Fruit fly (Drosophila melanogaster) whole organism, pupa: Measurements from ENCODE around the gene CG14903.

Experiments
- CG10348 ChIP-seq: fragments of 200-800 bp; sonication (Bioruptor generic); IDR thresholded peaks from 2 replicates; pipeline ENCODE4 v1.3.6; 2022; ENCODE audit warnings: missing biosample characterization, missing genetic modification characterization
- CG12605 ChIP-seq: fragments of 200-800 bp; sonication (Bioruptor generic); IDR thresholded peaks from 2 replicates; pipeline ENCODE4 v1.3.6; 2022; ENCODE audit warnings: missing biosample characterization, missing genetic modification characterization
- CG13204 ChIP-seq: fragments of 200-800 bp; sonication (Bioruptor generic); optimal IDR thresholded peaks from 2 replicates; lab custom pipeline; 2018; ENCODE audit warnings: missing biosample characterization, mild to moderate bottlenecking, missing genetic modification characterization, moderate library complexity
- CG14655 ChIP-seq: fragments of 200-800 bp; sonication (Bioruptor generic); optimal IDR thresholded peaks from 3 replicates; lab custom pipeline; 2017; ENCODE audit warnings: mild to moderate bottlenecking, missing biosample characterization, missing genetic modification reagents, missing genetic modification characterization
- CG15710 ChIP-seq: fragments of 200-800 bp; sonication (Bioruptor generic); optimal IDR thresholded peaks from 2 replicates; lab custom pipeline; 2018; ENCODE audit warnings: missing biosample characterization, mild to moderate bottlenecking, missing genetic modification characterization, moderate library complexity
- CG17806 ChIP-seq: fragments of 200-800 bp; sonication (Bioruptor generic); optimal IDR thresholded peaks from 2 replicates; lab custom pipeline; 2018; ENCODE audit warnings: missing biosample characterization, mild to moderate bottlenecking, missing genetic modification characterization, moderate library complexity
- CG32121 ChIP-seq: fragments of 200-800 bp; sonication (Bioruptor generic); IDR thresholded peaks from 2 replicates; pipeline ENCODE4 v1.3.6; 2022; ENCODE audit warnings: missing biosample characterization, missing genetic modification characterization
- CG34367 ChIP-seq: fragments of 200-800 bp; sonication (Bioruptor generic); optimal IDR thresholded peaks from 2 replicates; lab custom pipeline; 2018; ENCODE audit warnings: missing biosample characterization, mild to moderate bottlenecking, missing genetic modification characterization
- CG4496 ChIP-seq: fragments of 200-800 bp; sonication (Bioruptor generic); IDR thresholded peaks from 3 replicates; pipeline ENCODE4 v1.3.6; 2022; ENCODE audit warnings: missing biosample characterization, missing genetic modification characterization
- CG8159 ChIP-seq: fragments of 200-800 bp; sonication (Bioruptor generic); optimal IDR thresholded peaks from 3 replicates; lab custom pipeline; 2018; ENCODE audit warnings: missing biosample characterization, mild to moderate bottlenecking, missing genetic modification characterization, moderate library complexity
- CG8301 ChIP-seq: fragments of 200-800 bp; sonication (Bioruptor generic); optimal IDR thresholded peaks from 2 replicates; lab custom pipeline; 2018; ENCODE audit warnings: missing biosample characterization, mild to moderate bottlenecking, missing genetic modification characterization
- CG9948 ChIP-seq: fragments of 200-800 bp; sonication (Bioruptor generic); optimal IDR thresholded peaks from 2 replicates; lab custom pipeline; 2018; ENCODE audit warnings: missing biosample characterization, mild to moderate bottlenecking, missing genetic modification characterization, moderate library complexity
- D1 ChIP-seq: fragments of 200-800 bp; sonication (Bioruptor generic); optimal IDR thresholded peaks from 2 replicates; lab custom pipeline; 2018; ENCODE audit warnings: missing biosample characterization, mild to moderate bottlenecking, missing genetic modification characterization, moderate library complexity
- EcR ChIP-seq: fragments of 200-800 bp; sonication (Bioruptor generic); optimal IDR thresholded peaks from 3 replicates; lab custom pipeline; 2019; ENCODE audit warnings: missing biosample characterization, missing genetic modification characterization, mild to moderate bottlenecking, moderate library complexity, missing genetic modification reagents
- Ets98B ChIP-seq: fragments of 200-800 bp; sonication (Bioruptor generic); IDR thresholded peaks from 2 replicates; pipeline ENCODE4 v1.3.6; 2022; ENCODE audit warnings: missing biosample characterization, missing genetic modification characterization
- Pif1A ChIP-seq: fragments of 200-800 bp; sonication (Bioruptor generic); optimal IDR thresholded peaks from 3 replicates; lab custom pipeline; 2016; ENCODE audit warnings: missing biosample characterization, missing genetic modification characterization
- Pif1B ChIP-seq: fragments of 200-800 bp; sonication (Bioruptor generic); optimal IDR thresholded peaks from 3 replicates; lab custom pipeline; 2016; ENCODE audit warnings: missing biosample characterization, missing genetic modification characterization
- Snoo ChIP-seq: fragments of 200-800 bp; sonication (Bioruptor generic); optimal IDR thresholded peaks from 3 replicates; lab custom pipeline; 2017; ENCODE audit warnings: missing biosample characterization, mild to moderate bottlenecking, missing genetic modification characterization, inconsistent platforms
- fd96Ca ChIP-seq: fragments of 200-800 bp; sonication (Bioruptor generic); IDR thresholded peaks from 3 replicates; pipeline ENCODE4 v1.3.6; 2022; ENCODE audit warnings: missing biosample characterization, missing genetic modification characterization
- gl ChIP-seq: fragments of 200-800 bp; sonication (Bioruptor generic); optimal IDR thresholded peaks from 2 replicates; lab custom pipeline; 2018; ENCODE audit warnings: missing biosample characterization, mild to moderate bottlenecking, missing genetic modification characterization
- rn ChIP-seq: fragments of 200-800 bp; sonication (Bioruptor generic); IDR thresholded peaks from 2 replicates; pipeline ENCODE4 v1.3.6; 2022; ENCODE audit warnings: missing biosample characterization, missing genetic modification characterization

Gene CG14903

dm6 chr3R:16537307-16537706 lies 36.2 kb downstream of the CG14903 start:
- TF ChIP-seq CG4496 (GFP tag; lab: Robert Waterston, UW) (no peak), CG14655 (GFP tag; lab: Kevin White, UChicago) (no peak), CG34367 (tag; lab: Kevin White, UChicago) (no peak), Pif1A (GFP tag; lab: Kevin White, UChicago) (no peak), CG12605 (no peak), CG9948 (tag; lab: Kevin White, UChicago) (no peak), CG15710 (tag; lab: Kevin White, UChicago) (no peak), D1 (tag; lab: Kevin White, UChicago) (no peak), CG17806 (tag; lab: Kevin White, UChicago) (no peak), CG8301 (no peak), gl (tag; lab: Kevin White, UChicago) (no peak), fd96Ca (GFP tag; lab: Robert Waterston, UW) (no peak), rn (GFP tag; lab: Robert Waterston, UW) (no peak), Pif1B (GFP tag; lab: Kevin White, UChicago) (no peak), Snoo (tag; lab: Kevin White, UChicago) (no peak), Ets98B (GFP tag; lab: Robert Waterston, UW) (no peak), CG32121 (GFP tag; lab: Robert Waterston, UW) (no peak), EcR (no peak)

dm6 chr3R:16533749-16534304 lies 39.7 kb downstream of the CG14903 start:
- TF ChIP-seq EcR: peak; percentile 48
- no peak for TF ChIP-seq CG4496 (GFP tag; lab: Robert Waterston, UW)
- peak; percentile 14 for TF ChIP-seq CG13204

- TF ChIP-seq CG34367 (tag; lab: Kevin White, UChicago): no peak
- no peak for TF ChIP-seq CG9948 (tag; lab: Kevin White, UChicago)
- TF ChIP-seq Snoo (tag; lab: Kevin White, UChicago): no peak
- no peak for TF ChIP-seq D1 (tag; lab: Kevin White, UChicago)
- no peak for TF ChIP-seq rn (GFP tag; lab: Robert Waterston, UW)
- no peak for TF ChIP-seq CG10348 (GFP tag; lab: Robert Waterston, UW)
- no peak for TF ChIP-seq CG8159 (tag; lab: Kevin White, UChicago)
- TF ChIP-seq gl (tag; lab: Kevin White, UChicago): no peak
- TF ChIP-seq CG14655 (GFP tag; lab: Kevin White, UChicago): no peak
- no peak for TF ChIP-seq CG15710 (tag; lab: Kevin White, UChicago)
- TF ChIP-seq CG17806 (tag; lab: Kevin White, UChicago): no peak
Observed at dm6 chr3R:16530424-16530823, 43.1 kb downstream of the CG14903 start.

- TF ChIP-seq fd96Ca (GFP tag; lab: Robert Waterston, UW) (no peak), Ets98B (GFP tag; lab: Robert Waterston, UW) (no peak), rn (GFP tag; lab: Robert Waterston, UW) (no peak), EcR (no peak), Pif1A (GFP tag; lab: Kevin White, UChicago) (no peak), CG34367 (tag; lab: Kevin White, UChicago) (no peak), CG9948 (tag; lab: Kevin White, UChicago) (no peak), CG8159 (tag; lab: Kevin White, UChicago) (no peak), gl (tag; lab: Kevin White, UChicago) (no peak), CG10348 (GFP tag; lab: Robert Waterston, UW) (no peak), CG13204 (no peak), Pif1B (GFP tag; lab: Kevin White, UChicago) (no peak), CG15710 (tag; lab: Kevin White, UChicago) (no peak), CG8301 (no peak), CG4496 (GFP tag; lab: Robert Waterston, UW) (no peak), Snoo (tag; lab: Kevin White, UChicago) (no peak)
Observed at dm6 chr3R:16528429-16528828, 45.1 kb downstream of the CG14903 start.

- TF ChIP-seq CG10348 (GFP tag; lab: Robert Waterston, UW): no peak
- TF ChIP-seq EcR: peak; percentile 19
- TF ChIP-seq fd96Ca (GFP tag; lab: Robert Waterston, UW): 0 out of 3 replicates have a peak, but pooled peaks have one; percentile 25
- TF ChIP-seq CG13204: peak; percentile 69
- peak; percentile 36 for TF ChIP-seq Pif1B (GFP tag; lab: Kevin White, UChicago)
- TF ChIP-seq CG4496 (GFP tag; lab: Robert Waterston, UW): no peak
- TF ChIP-seq CG17806 (tag; lab: Kevin White, UChicago): peak; percentile 95
- TF ChIP-seq gl (tag; lab: Kevin White, UChicago): peak; percentile 83
- TF ChIP-seq D1 (tag; lab: Kevin White, UChicago): peak; percentile 81
- no peak for TF ChIP-seq rn (GFP tag; lab: Robert Waterston, UW)
- peak; percentile 13 for TF ChIP-seq Snoo (tag; lab: Kevin White, UChicago)
- TF ChIP-seq CG9948 (tag; lab: Kevin White, UChicago): peak; percentile 86
- TF ChIP-seq CG32121 (GFP tag; lab: Robert Waterston, UW): no peak
- peak; percentile 76 for TF ChIP-seq CG34367 (tag; lab: Kevin White, UChicago)
- peak; percentile 30; the same call in 1 of the 2 replicates for TF ChIP-seq Ets98B (GFP tag; lab: Robert Waterston, UW)
- peak; percentile 82 for TF ChIP-seq CG15710 (tag; lab: Kevin White, UChicago)
- no peak for TF ChIP-seq CG12605
- peak; percentile 85 for TF ChIP-seq CG8159 (tag; lab: Kevin White, UChicago)
- peak; percentile 86 for TF ChIP-seq CG14655 (GFP tag; lab: Kevin White, UChicago)
- TF ChIP-seq Pif1A (GFP tag; lab: Kevin White, UChicago): peak; percentile 60
- TF ChIP-seq CG8301: peak; percentile 87
Observed at dm6 chr3R:16526697-16527370, 46.7 kb downstream of the CG14903 start.
